Worm (Caenorhabditis elegans): ENCODE results near the gene F38A1.8.
A peak's percentile ranks its signal among the peaks of the same experiment; 100 is the strongest.

ce11 chrIV:1256723-1257122, 17.1 kb upstream of the F38A1.8 start, which contains the start of gene clec-168:
- TF ChIP-seq skn-1 (tag; optimal IDR thresholded peaks at IDR 0.05) = no peak
- TF ChIP-seq elt-2 (tag; optimal IDR thresholded peaks at IDR 0.05) = peak; percentile 78
- peak; percentile 11 for TF ChIP-seq jun-1 (tag; optimal IDR thresholded peaks at IDR 0.05)
- no peak for TF ChIP-seq ztf-11 (tag; optimal IDR thresholded peaks at IDR 0.05)
- TF ChIP-seq isw-1 (GFP tag; IDR thresholded peaks at IDR 0.05) = no peak
- TF ChIP-seq zag-1 (tag; optimal IDR thresholded peaks at IDR 0.05) = no peak
- no peak for TF ChIP-seq nhr-76 (tag; optimal IDR thresholded peaks at IDR 0.05)
- no peak for TF ChIP-seq nhr-71 (tag; optimal IDR thresholded peaks at IDR 0.05)
